Fruit fly (Drosophila melanogaster) S2 (cell line): ENCODE measurements around the gene Ccdc85.

ENCODE experiments used
- CG8478 ChIP-seq: fragments of >200 bp; optimal IDR thresholded peaks from 2 replicates; lab custom pipeline; 2018
- CTCF ChIP-seq, 2 experiments: fragments of >200 bp; optimal IDR thresholded peaks; 2 replicates each; lab custom pipeline; 2018

DNA sequence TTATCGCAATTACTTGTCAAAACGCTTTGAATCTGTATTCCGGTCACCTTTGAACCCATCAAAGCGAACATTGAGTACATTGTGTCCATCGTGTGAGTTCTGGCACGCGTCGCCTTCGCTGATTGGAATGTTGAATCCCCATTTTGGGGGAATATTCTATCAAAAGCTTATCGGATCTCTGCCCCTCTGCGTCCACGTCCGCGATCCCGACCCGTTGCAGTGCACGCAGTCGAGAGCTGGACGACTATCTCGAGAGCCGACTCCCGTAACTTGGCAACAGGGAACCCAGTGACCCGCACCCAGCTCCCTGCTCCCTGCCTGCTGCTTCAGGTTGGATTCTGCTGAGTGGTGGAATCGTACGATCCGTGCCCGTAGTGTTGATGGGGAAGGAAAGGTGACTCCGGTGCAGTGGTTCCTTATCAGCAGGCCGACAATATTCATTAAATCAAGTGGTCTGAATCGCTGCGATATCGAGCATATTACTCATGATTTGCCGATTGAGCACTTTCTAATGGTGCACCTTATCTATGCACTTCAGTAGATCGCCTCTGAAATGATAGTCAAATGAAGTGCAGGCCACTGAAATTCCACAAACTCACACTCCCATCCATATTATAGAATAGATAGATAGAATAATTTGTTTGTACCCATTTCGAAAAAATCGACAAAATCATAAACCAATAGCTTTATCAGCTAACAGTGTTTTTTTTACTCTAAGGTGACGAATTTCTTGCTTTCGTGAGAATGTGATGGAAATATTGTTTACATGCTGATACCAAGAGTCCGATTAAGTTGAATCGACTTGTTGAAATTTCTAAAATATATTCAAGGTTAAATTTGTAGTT is 45.8 kb downstream of the Ccdc85 start:
- no peak for TF ChIP-seq CTCF (optimal IDR thresholded peaks at IDR 0.05; lab: Kevin White, UChicago)
- TF ChIP-seq CG8478 (lab: Kevin White, UChicago), result no peak
